Fruit fly (Drosophila melanogaster): Measurements from ENCODE around the gene Sry-beta.

DNA sequence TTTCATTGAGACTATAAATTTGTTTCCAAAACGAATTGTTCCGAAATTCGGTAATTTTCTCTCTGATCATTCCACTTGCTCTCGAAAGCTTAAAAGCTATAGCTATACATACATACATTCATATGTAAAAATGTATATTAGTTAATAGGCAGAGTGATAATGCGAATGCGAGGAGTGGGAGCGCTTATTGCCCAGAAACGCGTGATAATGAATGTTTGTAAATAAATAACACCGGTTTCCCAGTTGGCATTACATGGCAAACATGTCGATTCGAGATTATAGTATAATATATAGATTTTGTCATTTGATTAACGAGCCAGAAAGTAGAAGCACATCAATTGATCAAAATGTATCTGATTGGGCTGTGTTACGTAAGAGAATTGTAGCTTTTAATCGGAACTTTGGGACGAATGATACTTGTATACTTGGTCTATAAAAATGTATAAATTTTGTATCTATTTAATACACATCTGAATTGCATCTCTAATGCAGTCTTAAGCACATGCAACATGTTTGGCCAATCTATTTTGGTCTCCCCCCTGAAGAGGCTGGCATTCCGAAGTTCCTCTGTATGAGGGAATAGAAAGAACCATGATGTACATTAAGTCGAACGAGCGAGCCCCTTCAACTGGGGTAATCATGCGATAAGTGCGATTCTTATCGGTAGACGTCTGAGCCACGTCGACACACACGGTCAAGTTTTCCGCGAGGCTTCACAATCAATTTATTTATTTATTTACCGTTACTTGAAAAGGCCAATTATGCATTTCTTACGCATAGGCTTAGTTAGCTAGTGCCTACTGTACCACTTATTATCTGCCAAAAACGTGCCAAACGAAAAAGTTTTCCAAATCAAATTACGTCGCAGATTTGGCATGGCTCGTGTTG, 26.7 kb upstream of the Sry-beta start:
- TF ChIP-seq cnc (optimal IDR thresholded peaks at IDR 0.05) (no peak), tj (GFP tag; optimal IDR thresholded peaks at IDR 0.05) (peak; percentile 22), CG14711 (tag; optimal IDR thresholded peaks at IDR 0.05) (no peak)
